Worm (Caenorhabditis elegans): ENCODE results near the gene F42C5.5.

The F42C5.5 gene

ce11 chrIV:7320688-7321087, 26.7 kb upstream of the F42C5.5 start:
- no peak for TF ChIP-seq nhr-25 (tag; optimal IDR thresholded peaks at IDR 0.05)
- no peak for TF ChIP-seq hmg-11 (tag; optimal IDR thresholded peaks at IDR 0.05)

- TF ChIP-seq nhr-43 (tag; optimal IDR thresholded peaks at IDR 0.05; ENCODE audit: poor library complexity, severe bottlenecking): peak; percentile 37
- TF ChIP-seq fkh-10 (GFP tag; optimal IDR thresholded peaks at IDR 0.05): peak; percentile 51
- peak; percentile 21 for TF ChIP-seq skn-1 (tag; optimal IDR thresholded peaks at IDR 0.05)
- TF ChIP-seq aly-2 (tag; optimal IDR thresholded peaks at IDR 0.05): no peak
- peak; percentile 8 for TF ChIP-seq nhr-25 (tag; optimal IDR thresholded peaks at IDR 0.05)
- no peak for TF ChIP-seq ceh-16 (tag; optimal IDR thresholded peaks at IDR 0.05)
- TF ChIP-seq ceh-82 (tag; optimal IDR thresholded peaks at IDR 0.05): peak; percentile 51
- TF ChIP-seq nhr-23 (tag; optimal IDR thresholded peaks at IDR 0.05): peak; percentile 90
- peak; percentile 75 for TF ChIP-seq lsy-12 (tag; optimal IDR thresholded peaks at IDR 0.05)
- no peak for TF ChIP-seq elt-3 (tag; optimal IDR thresholded peaks at IDR 0.05)
- TF ChIP-seq ztf-11 (tag; optimal IDR thresholded peaks at IDR 0.05): no peak
- TF ChIP-seq lin-39 (tag; optimal IDR thresholded peaks at IDR 0.05): peak; percentile 90
- TF ChIP-seq hmg-11 (tag; optimal IDR thresholded peaks at IDR 0.05): peak; percentile 96
- TF ChIP-seq pqm-1 (tag; optimal IDR thresholded peaks at IDR 0.05): peak; percentile 51
- TF ChIP-seq egl-5 (tag; optimal IDR thresholded peaks at IDR 0.05): peak; percentile 47
- peak; percentile 73 for TF ChIP-seq ceh-28 (tag; optimal IDR thresholded peaks at IDR 0.05)
- peak; percentile 80 for TF ChIP-seq tbx-2 (tag; optimal IDR thresholded peaks at IDR 0.05)
- peak; percentile 43 for TF ChIP-seq R02D3.7 (tag; optimal IDR thresholded peaks at IDR 0.05)
- peak; percentile 34 for TF ChIP-seq unc-62 (GFP tag; optimal IDR thresholded peaks at IDR 0.05)
- TF ChIP-seq egl-27 (tag; optimal IDR thresholded peaks at IDR 0.05): peak; percentile 10
- TF ChIP-seq mdl-1 (tag; optimal IDR thresholded peaks at IDR 0.05): peak; percentile 79
- peak; percentile 69 for TF ChIP-seq elt-2 (tag; optimal IDR thresholded peaks at IDR 0.05)
- TF ChIP-seq jun-1 (tag; optimal IDR thresholded peaks at IDR 0.05): peak; percentile 62
- TF ChIP-seq nfya-1 (tag; optimal IDR thresholded peaks at IDR 0.05; ENCODE audit: insufficient read depth): peak; percentile 90
- TF ChIP-seq lin-15B (tag; optimal IDR thresholded peaks at IDR 0.05): peak; percentile 50
- no peak for TF ChIP-seq nhr-77 (tag; optimal IDR thresholded peaks at IDR 0.05)
- peak; percentile 55 for TF ChIP-seq zag-1 (tag; optimal IDR thresholded peaks at IDR 0.05)
- TF ChIP-seq pha-4 (tag; optimal IDR thresholded peaks at IDR 0.05): peak; percentile 84
- TF ChIP-seq nhr-28 (tag; optimal IDR thresholded peaks at IDR 0.05): no peak
These were observed 26.0 kb upstream of the F42C5.5 start for ce11 chrIV:7319931-7320435.

DNA sequence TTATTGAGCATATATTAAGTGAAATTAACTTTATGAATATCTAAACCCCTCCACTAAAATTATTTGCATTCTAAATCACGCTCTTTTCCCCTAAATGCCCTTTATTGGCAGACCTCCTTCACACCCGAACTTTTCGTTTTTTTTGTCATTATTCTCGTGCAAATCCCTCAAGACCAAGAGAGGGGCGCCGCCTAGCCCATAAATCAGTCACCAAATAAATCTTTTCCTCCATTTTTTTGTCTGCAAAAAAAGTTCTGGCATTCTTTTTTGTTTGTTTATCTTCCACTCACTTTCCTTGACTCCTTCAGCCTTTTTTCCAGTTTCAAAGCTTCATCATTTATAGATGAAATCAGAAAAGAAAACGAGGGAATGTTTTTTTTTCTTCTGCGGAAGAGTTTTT, 24.9 kb upstream of the F42C5.5 start:
- TF ChIP-seq nhr-25 (tag; optimal IDR thresholded peaks at IDR 0.05): no peak
- no peak for TF ChIP-seq ceh-82 (tag; optimal IDR thresholded peaks at IDR 0.05)
- no peak for TF ChIP-seq sea-2 (GFP tag; optimal IDR thresholded peaks at IDR 0.05)
- no peak for TF ChIP-seq mdl-1 (tag; optimal IDR thresholded peaks at IDR 0.05)
- TF ChIP-seq elt-1 (tag; optimal IDR thresholded peaks at IDR 0.05): peak; percentile 73
- no peak for TF ChIP-seq elt-2 (tag; optimal IDR thresholded peaks at IDR 0.05)
- TF ChIP-seq zag-1 (tag; optimal IDR thresholded peaks at IDR 0.05): no peak
- TF ChIP-seq skn-1 (tag; optimal IDR thresholded peaks at IDR 0.05): no peak
- TF ChIP-seq egl-5 (tag; optimal IDR thresholded peaks at IDR 0.05): peak; percentile 6
- TF ChIP-seq lin-39 (tag; optimal IDR thresholded peaks at IDR 0.05): peak; percentile 50

- no peak for TF ChIP-seq jun-1 (tag; optimal IDR thresholded peaks at IDR 0.05)
- no peak for TF ChIP-seq elt-2 (tag; optimal IDR thresholded peaks at IDR 0.05)
- TF ChIP-seq egl-27 (tag; optimal IDR thresholded peaks at IDR 0.05): no peak
- TF ChIP-seq tbx-2 (tag; optimal IDR thresholded peaks at IDR 0.05): no peak
- no peak for TF ChIP-seq nhr-237 (tag; optimal IDR thresholded peaks at IDR 0.05)
- peak; percentile 7 for TF ChIP-seq ceh-28 (tag; optimal IDR thresholded peaks at IDR 0.05)
- TF ChIP-seq fkh-10 (GFP tag; optimal IDR thresholded peaks at IDR 0.05): no peak
- no peak for TF ChIP-seq zag-1 (tag; optimal IDR thresholded peaks at IDR 0.05)
- no peak for TF ChIP-seq ztf-11 (tag; optimal IDR thresholded peaks at IDR 0.05)
- TF ChIP-seq fos-1 (tag; optimal IDR thresholded peaks at IDR 0.05): no peak
- TF ChIP-seq hmg-11 (tag; optimal IDR thresholded peaks at IDR 0.05): peak; percentile 13
- TF ChIP-seq nfya-1 (tag; optimal IDR thresholded peaks at IDR 0.05; ENCODE audit: insufficient read depth): no peak
- TF ChIP-seq ceh-9 (tag; optimal IDR thresholded peaks at IDR 0.05): no peak
- TF ChIP-seq nhr-12 (tag; optimal IDR thresholded peaks at IDR 0.05): no peak
- peak; percentile 6 for TF ChIP-seq nhr-25 (tag; optimal IDR thresholded peaks at IDR 0.05)
- no peak for TF ChIP-seq lin-39 (tag; optimal IDR thresholded peaks at IDR 0.05)
- TF ChIP-seq pha-4 (tag; optimal IDR thresholded peaks at IDR 0.05): peak; percentile 2
- TF ChIP-seq pqm-1 (tag; optimal IDR thresholded peaks at IDR 0.05): no peak
- TF ChIP-seq ceh-82 (tag; optimal IDR thresholded peaks at IDR 0.05): no peak
- peak; percentile 42 for TF ChIP-seq nhr-23 (tag; optimal IDR thresholded peaks at IDR 0.05)
These were observed 24.0 kb upstream of the F42C5.5 start for ce11 chrIV:7317829-7318529.
